Fruit fly (Drosophila melanogaster): ENCODE data around the gene Pstk.

DNA sequence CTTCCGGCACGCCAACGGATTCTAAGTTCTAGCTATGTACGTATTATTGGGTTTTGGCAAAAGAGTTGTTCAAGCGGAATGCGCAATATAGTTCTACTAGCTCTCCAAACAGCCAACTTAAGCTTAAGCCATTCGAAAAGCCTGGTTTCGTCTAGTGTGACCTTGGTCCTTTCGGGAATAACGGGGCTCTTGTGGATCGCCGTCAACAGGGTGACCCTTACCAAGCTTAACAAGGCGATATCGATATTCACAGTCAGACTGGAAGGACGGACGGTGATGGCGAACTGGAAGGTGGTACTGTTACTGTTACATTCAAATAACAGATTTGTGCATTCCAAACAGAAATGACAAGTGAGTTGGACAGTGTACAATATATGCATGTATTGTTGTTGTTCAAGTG lies 44.6 kb downstream of the Pstk start:
- TF ChIP-seq psq (optimal IDR thresholded peaks at IDR 0.05) (no peak), ttk (optimal IDR thresholded peaks at IDR 0.05) (no peak), h (optimal IDR thresholded peaks at IDR 0.05) (no peak)
